Worm (Caenorhabditis elegans) whole organism, dauer: Measurements from ENCODE around the gene zyx-1.
"Not testable (repeated sequence)": the region's sequence is repeated elsewhere in the genome, so short reads cannot be mapped to it uniquely, and the experiment has no call there.

ENCODE experiments used
- unc-62 ChIP-seq: sonication (generic microtip); optimal IDR thresholded peaks from 2 replicates; lab custom pipeline; 2017; ENCODE audit warnings: missing biosample characterization, missing genetic modification reagents, missing genetic modification characterization

The zyx-1 gene

ce11 chrII:13047609-13048008 is 9.1 kb upstream of the zyx-1 start, which contains the start of gene F42G4.2:
F42G4.2 (plus strand) TSS chrII:13047909.
- TF ChIP-seq unc-62: not testable (repeated sequence)

ce11 chrII:13050050-13050449 is 6.7 kb upstream of the zyx-1 start:
- TF ChIP-seq unc-62: no peak

DNA sequence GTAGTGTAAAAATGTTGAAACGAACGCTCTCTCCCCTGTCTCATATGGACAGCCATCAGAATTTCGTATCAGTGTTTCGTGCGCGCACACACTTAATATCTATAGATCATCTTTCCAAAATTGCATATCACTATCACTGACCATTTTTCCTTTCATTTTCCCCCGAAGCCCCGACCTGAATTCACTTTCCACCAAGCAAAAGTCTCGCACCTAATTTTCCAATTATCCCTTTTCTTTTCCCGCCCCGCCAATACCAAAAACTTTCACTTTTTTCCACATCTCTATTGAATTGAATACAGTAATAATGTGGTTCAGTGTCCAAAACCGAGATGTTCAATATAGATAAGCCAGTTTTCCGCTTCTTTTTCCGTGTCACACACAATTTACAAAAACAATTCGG is 3.3 kb upstream of the zyx-1 start:
- no peak for TF ChIP-seq unc-62

- no peak for TF ChIP-seq unc-62
These were observed 2.5 kb downstream of the zyx-1 start for ce11 chrII:13059196-13059595.

DNA sequence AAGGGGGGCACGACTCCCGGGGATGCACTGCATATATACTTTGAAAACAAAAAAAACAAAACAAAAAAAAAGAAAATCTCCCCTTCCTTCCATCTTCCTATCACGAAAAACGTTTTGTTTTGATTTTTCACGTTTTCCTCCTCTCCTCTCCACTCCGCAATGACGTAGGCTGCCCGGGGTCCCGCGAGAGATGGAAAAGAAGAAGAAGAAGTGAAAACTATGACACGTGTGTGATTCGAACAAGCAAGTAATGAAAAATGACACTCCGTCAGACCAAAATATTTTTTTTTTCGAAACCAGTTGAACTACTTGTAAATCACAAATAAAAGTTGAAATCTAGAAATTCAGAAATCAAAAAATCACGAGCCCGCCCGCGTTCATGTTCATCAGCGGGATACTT is 8.5 kb downstream of the zyx-1 start:
- TF ChIP-seq unc-62: no peak

ce11 chrII:13066777-13067290 is 10.1 kb downstream of the zyx-1 start:
- TF ChIP-seq unc-62: no peak

ce11 chrII:13073102-13073501 is 16.4 kb downstream of the zyx-1 start, which contains the start of gene F42G4.5:
F42G4.5 (plus strand) TSS chrII:13073480.
- no peak for TF ChIP-seq unc-62

DNA sequence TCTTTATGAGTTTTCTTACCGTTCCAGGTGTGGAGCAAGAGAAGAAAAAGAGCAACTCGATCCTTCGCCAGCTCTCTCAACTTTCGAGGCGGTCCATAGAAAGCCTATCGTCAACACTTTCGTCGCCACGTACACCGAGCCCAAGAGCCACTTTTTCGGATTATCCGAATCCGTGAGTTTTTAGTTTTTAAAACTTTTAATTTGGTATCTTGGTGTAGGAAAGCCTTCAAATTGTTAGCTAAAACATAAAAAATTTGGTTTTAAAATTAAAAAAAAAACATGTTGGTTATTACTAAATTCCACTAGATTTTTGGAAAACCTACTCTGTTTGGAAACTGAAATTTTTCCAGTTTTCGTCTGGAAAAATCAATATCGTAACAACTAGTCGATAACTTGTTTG is 17.0 kb downstream of the zyx-1 start:
- no peak for TF ChIP-seq unc-62

- TF ChIP-seq unc-62: no peak
These were observed 19.7 kb downstream of the zyx-1 start for ce11 chrII:13076301-13076916.

ce11 chrII:13077746-13078145 is 21.0 kb downstream of the zyx-1 start:
- TF ChIP-seq unc-62: no peak

DNA sequence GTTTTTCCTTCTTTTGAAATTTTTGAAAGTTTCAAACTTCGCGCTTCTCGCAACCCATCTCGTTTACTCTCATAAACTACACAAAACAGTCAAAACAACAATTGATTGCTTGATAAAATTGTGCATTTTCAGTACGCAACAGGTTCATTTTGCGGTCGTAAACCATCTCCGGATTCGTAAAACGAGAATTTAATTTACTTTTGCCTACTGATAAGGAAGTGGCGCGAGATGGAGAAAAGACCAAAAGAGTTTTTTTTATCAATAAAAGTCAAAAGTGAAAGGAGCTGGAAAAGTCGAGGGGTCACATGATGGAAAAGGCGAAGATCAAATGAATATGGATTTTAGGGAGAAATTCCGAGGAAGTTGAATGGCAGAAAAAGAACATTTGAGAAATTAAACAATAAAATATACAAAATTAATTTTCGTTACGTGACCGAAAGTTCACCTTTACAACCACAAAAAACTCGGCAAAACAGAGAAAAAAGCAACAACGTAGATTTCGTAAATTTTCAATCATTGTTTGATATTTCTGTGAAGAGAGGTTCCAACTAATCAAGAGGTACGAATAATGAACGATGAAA is 22.2 kb downstream of the zyx-1 start, which contains the start of gene F42G4.6:
Gene F42G4.6, plus strand, starts transcription at position 531 of the 581 bp plus-strand sequence.
- no peak for TF ChIP-seq unc-62

DNA sequence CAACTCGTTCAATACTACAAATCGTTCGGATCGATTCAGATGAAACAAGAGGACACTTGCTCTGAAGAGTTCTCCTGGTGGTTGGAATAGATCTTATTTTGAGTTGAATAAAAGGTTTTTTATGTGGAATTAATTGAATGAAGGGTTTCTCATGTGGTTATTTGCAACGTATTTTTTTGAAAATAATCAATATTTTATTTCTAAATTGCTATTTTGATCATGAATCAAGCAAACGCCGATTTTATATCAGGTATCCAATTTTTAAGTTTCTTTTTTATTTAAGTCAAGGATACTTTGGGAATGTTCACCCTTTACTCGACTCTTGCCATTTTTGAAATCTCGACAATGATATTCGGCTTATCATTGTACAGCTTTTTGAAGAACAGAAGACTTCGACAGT is 23.9 kb downstream of the zyx-1 start, which contains the start of gene Y81G3A.2:
Gene Y81G3A.2, plus strand, starts transcription at position 301 of the 400 bp plus-strand sequence.
- not testable (repeated sequence) for TF ChIP-seq unc-62

DNA sequence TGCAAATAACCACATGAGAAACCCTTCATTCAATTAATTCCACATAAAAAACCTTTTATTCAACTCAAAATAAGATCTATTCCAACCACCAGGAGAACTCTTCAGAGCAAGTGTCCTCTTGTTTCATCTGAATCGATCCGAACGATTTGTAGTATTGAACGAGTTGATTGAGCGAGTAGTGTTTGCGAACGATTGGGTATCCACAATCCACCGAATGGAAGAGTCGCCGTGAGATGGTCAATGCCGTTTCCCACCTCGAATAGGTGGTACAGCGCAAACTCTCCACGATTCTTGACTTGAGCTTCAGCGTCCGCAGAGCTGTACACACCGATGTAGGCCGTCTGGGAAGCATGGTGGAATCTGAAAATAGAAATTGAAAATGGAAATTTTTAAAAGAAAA is 25.7 kb downstream of the zyx-1 start, which contains the start of gene Y81G3A.6:
Gene Y81G3A.6, minus strand, starts transcription at position 101 of the 400 bp plus-strand sequence.
- TF ChIP-seq unc-62: not testable (repeated sequence)

DNA sequence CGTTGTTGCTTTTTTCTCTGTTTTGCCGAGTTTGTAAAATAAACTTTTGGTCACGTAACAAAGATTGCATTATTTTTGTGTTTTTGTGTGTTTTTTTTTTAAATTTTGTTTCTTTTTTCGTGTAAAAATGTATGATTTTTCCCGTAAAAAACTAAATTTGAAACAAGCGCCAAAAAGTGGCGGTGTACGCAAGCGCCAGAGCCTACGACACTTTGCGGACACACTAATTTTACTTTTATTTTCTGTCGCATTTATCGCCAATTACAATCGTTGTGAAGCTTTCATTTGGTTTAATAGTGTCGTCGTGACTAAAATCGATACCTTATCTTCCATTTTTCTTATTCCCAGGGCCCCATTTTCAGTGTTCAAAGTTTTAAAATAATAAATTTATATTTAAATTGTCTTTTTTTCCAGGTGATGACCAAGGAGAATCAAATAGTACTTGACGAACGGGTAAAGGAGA is 27.1 kb downstream of the zyx-1 start, which contains the start of the genes Y81G3A.1 and gcn-2:
Gene Y81G3A.1, minus strand, starts transcription at position 175 of the 463 bp plus-strand sequence.
Gene gcn-2, plus strand, starts transcription at position 413 of the 463 bp plus-strand sequence.
- no peak for TF ChIP-seq unc-62

DNA sequence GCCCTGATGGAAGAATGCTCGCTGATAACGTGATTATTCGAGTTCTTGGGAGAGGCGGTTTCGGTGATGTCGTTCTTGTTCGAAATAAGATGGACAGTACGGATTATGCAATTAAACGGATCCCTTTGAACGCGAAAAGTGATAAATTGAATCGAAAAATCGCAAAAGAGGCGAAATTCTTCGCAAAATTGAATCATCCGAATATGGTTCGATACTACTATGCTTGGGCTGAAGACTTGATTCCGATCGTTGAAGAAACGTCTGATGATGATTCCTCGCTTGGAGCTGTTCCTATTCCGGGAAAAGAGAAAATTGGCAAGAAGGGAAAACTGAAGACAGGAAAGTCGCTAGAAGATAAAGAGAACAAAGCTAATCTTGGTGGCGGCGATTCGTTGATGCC is 29.2 kb downstream of the zyx-1 start:
- TF ChIP-seq unc-62: no peak

DNA sequence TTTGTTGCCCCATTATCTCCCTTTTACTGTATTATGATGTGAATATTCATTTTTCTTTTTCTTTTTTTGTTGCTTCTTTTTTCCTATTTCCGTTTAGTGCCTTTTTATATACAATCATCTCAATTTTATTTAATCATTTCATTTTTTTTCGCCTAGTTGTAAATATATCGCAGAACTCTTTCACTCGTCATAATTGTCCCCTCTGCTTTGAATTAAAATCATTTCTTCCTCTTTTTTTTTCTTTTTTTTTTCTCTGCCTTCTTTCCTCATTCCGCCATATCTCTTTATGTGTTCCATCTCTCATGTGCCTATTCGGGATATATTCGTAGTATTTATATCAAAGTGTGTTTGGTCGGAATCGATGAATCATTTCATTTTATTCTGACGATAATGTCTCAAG is 34.4 kb downstream of the zyx-1 start, which contains the start of gene Y81G3A.4:
Gene Y81G3A.4, plus strand, starts transcription at position 301 of the 400 bp plus-strand sequence.
- TF ChIP-seq unc-62: no peak

ce11 chrII:13091857-13092256 is 35.1 kb downstream of the zyx-1 start:
- TF ChIP-seq unc-62: no peak

DNA sequence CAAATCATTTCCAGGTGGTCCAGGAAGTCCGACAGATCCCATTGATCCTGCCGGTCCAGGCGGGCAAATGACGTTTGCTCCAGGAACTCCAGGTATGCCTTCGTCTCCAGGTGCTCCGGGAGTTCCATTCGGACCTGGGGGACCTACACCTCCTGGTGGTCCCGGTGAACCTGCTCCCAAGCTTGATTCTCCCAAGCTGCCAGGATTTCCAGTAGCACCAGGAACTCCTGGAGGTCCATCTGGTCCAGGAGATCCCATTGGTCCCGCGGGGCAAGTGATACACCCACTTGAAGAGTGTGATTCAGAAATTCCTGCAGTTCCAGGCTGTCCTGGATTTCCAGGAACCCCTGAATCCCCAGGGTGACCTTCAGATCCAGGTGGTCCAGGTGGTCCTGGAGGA is 39.6 kb downstream of the zyx-1 start:
- TF ChIP-seq unc-62: no peak
